Worm (Caenorhabditis elegans): ENCODE measurements around the gene cyp-13A1.

DNA sequence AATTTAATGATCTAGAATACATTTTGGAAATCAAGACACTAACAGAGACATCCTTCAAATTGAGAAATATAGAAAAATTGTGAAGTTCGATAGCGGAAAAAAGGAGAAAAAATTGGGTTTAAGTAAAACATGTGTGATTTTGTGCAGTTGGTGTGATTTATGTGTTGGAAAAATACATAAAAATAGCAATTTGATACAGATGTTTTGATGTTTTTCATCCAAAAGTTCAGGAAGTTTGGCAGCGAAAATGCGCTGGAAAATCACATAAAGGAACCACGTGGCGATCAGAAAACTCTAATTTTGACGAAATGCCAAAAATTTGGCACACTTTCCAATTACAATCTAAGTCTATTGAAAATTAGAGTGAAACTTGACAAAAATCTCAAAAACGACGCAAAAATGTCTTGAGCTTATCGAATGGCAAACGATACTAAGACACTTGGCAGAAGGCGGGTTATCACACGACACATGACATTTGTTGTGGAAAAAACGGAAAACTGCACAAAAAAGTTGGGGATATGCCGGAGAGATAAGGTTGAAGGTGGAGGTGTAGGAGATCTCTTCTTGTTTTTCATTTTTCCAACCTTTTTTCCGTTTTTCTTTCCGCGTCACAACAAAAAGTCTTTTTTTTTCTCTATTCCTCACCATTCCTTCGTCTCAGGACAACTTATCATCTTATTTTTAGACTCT, 7.8 kb downstream of the cyp-13A1 start, which contains the start of gene ZK1321.4:
- TF ChIP-seq nhr-237 (tag; optimal IDR thresholded peaks at IDR 0.05) (no peak), Y105C5A.15 (GFP tag; IDR thresholded peaks at IDR 0.05) (no peak), lin-13 (GFP tag; optimal IDR thresholded peaks at IDR 0.05) (no peak), F44E2.7 (GFP tag; IDR thresholded peaks at IDR 0.05) (no peak), dpl-1 (GFP tag; optimal IDR thresholded peaks at IDR 0.05) (no peak), tag-97 (GFP tag; IDR thresholded peaks at IDR 0.05) (no peak), daf-8 (GFP tag; IDR thresholded peaks at IDR 0.05) (no peak), jun-1 (tag; optimal IDR thresholded peaks at IDR 0.05) (no peak)
